Worm (Caenorhabditis elegans): ENCODE measurements around the gene vha-19.
"Not testable (repeated sequence)": the region's sequence is repeated elsewhere in the genome, so short reads cannot be mapped to it uniquely, and the experiment has no call there.

vha-19 gene

ce11 chrIV:3373370-3373769, 4.4 kb downstream of the vha-19 start:
- TF ChIP-seq W03F9.2 (tag; optimal IDR thresholded peaks at IDR 0.05) (no peak), dao-5 (tag; optimal IDR thresholded peaks at IDR 0.05) (no peak), him-1 (tag; optimal IDR thresholded peaks at IDR 0.05) (no peak)

- TF ChIP-seq W03F9.2 (tag; optimal IDR thresholded peaks at IDR 0.05) (no peak), him-1 (tag; optimal IDR thresholded peaks at IDR 0.05) (no peak), dao-5 (tag; optimal IDR thresholded peaks at IDR 0.05) (no peak)
Measured at ce11 chrIV:3378080-3378804, 9.2 kb downstream of the vha-19 start, which contains the start of gene otub-4. Gene otub-4 (minus strand): TSS chrIV:3378130.

- TF ChIP-seq dao-5 (tag; optimal IDR thresholded peaks at IDR 0.05), result no peak
- TF ChIP-seq him-1 (tag; optimal IDR thresholded peaks at IDR 0.05), result no peak
- no peak for TF ChIP-seq W03F9.2 (tag; optimal IDR thresholded peaks at IDR 0.05)
Measured at ce11 chrIV:3382338-3382907, 13.4 kb downstream of the vha-19 start, which contains the start of gene B0546.3. Gene B0546.3 (minus strand): TSS chrIV:3382841.

- TF ChIP-seq dao-5 (tag; optimal IDR thresholded peaks at IDR 0.05), result no peak
- TF ChIP-seq him-1 (tag; optimal IDR thresholded peaks at IDR 0.05), result no peak
- TF ChIP-seq W03F9.2 (tag; optimal IDR thresholded peaks at IDR 0.05), result no peak
Measured at ce11 chrIV:3383203-3383602, 14.2 kb downstream of the vha-19 start.

- TF ChIP-seq W03F9.2 (tag; optimal IDR thresholded peaks at IDR 0.05), result no peak
Measured at ce11 chrIV:3384047-3384446, 15.1 kb downstream of the vha-19 start, which contains the start of gene B0546.4. Gene B0546.4 (minus strand): TSS chrIV:3384147.

- TF ChIP-seq W03F9.2 (tag; optimal IDR thresholded peaks at IDR 0.05) (peak; percentile 34), dao-5 (tag; optimal IDR thresholded peaks at IDR 0.05) (no peak), him-1 (tag; optimal IDR thresholded peaks at IDR 0.05) (peak; percentile 28)
Measured at ce11 chrIV:3384593-3384992, 15.6 kb downstream of the vha-19 start.

ce11 chrIV:3385337-3386215, 16.6 kb downstream of the vha-19 start, which contains the start of gene mai-2:
Gene mai-2 (plus strand): TSS chrIV:3385910.
- TF ChIP-seq dao-5 (tag; optimal IDR thresholded peaks at IDR 0.05) (no peak), W03F9.2 (tag; optimal IDR thresholded peaks at IDR 0.05) (no peak), him-1 (tag; optimal IDR thresholded peaks at IDR 0.05) (no peak)

ce11 chrIV:3386504-3387290, 17.7 kb downstream of the vha-19 start:
- TF ChIP-seq W03F9.2 (tag; optimal IDR thresholded peaks at IDR 0.05) (no peak), him-1 (tag; optimal IDR thresholded peaks at IDR 0.05) (no peak)

- not testable (repeated sequence) for TF ChIP-seq W03F9.2, dao-5, him-1 (tag; optimal IDR thresholded peaks at IDR 0.05)
Measured at ce11 chrIV:3389999-3390398, 21.0 kb downstream of the vha-19 start, which contains the start of gene B0546.5. Gene B0546.5 (minus strand): TSS chrIV:3390099.

- TF ChIP-seq W03F9.2, dao-5, him-1 (tag; optimal IDR thresholded peaks at IDR 0.05): not testable (repeated sequence)
Measured at ce11 chrIV:3394066-3394465, 25.1 kb downstream of the vha-19 start, which contains the start of gene C04C3.4. Gene C04C3.4 (plus strand): TSS chrIV:3394366.

ce11 chrIV:3395581-3395980, 26.6 kb downstream of the vha-19 start, which contains the start of gene C04C3.14:
Gene C04C3.14 (plus strand): TSS chrIV:3395881.
- no peak for TF ChIP-seq W03F9.2 (tag; optimal IDR thresholded peaks at IDR 0.05)
- no peak for TF ChIP-seq him-1 (tag; optimal IDR thresholded peaks at IDR 0.05)
- no peak for TF ChIP-seq dao-5 (tag; optimal IDR thresholded peaks at IDR 0.05)

- TF ChIP-seq W03F9.2 (tag; optimal IDR thresholded peaks at IDR 0.05) (no peak), him-1 (tag; optimal IDR thresholded peaks at IDR 0.05) (no peak), dao-5 (tag; optimal IDR thresholded peaks at IDR 0.05) (no peak)
Measured at ce11 chrIV:3398078-3398477, 29.1 kb downstream of the vha-19 start.
